Fruit fly (Drosophila melanogaster) whole organism, embryonic: Measurements from ENCODE around the gene CG15263.

ENCODE experiments used
- CG1647 ChIP-seq: fragments of 200-800 bp; sonication (Bioruptor generic); optimal IDR thresholded peaks from 3 replicates; lab custom pipeline; 2016; ENCODE audit warnings: missing biosample characterization, missing genetic modification characterization
- CG18764 ChIP-seq: fragments of 200-800 bp; sonication (Bioruptor generic); optimal IDR thresholded peaks from 3 replicates; lab custom pipeline; 2016; ENCODE audit warnings: missing biosample characterization, missing genetic modification characterization
- CG2712 ChIP-seq: fragments of 200-800 bp; optimal IDR thresholded peaks from 3 replicates; lab custom pipeline; 2019; ENCODE audit warnings: missing biosample characterization, mild to moderate bottlenecking, missing genetic modification characterization, moderate library complexity
- CG3838 ChIP-seq: fragments of 200-800 bp; sonication (Bioruptor generic); optimal IDR thresholded peaks from 3 replicates; lab custom pipeline; 2016; ENCODE audit warnings: missing biosample characterization, missing genetic modification characterization
- CG6813 ChIP-seq: fragments of 200-800 bp; sonication (Bioruptor generic); optimal IDR thresholded peaks from 2 replicates; lab custom pipeline; 2017; ENCODE audit warnings: missing biosample characterization, missing genetic modification characterization, mild to moderate bottlenecking, moderate library complexity, missing genetic modification reagents
- E2f2 ChIP-seq: fragments of 200-800 bp; sonication (Bioruptor generic); IDR thresholded peaks from 2 replicates; pipeline ENCODE4 v1.3.6; 2022; ENCODE audit warnings: missing biosample characterization, missing genetic modification characterization
- Hr78 ChIP-seq, 2 experiments: fragments of 200-800 bp in 1 of 2; fragments of >200 bp in 1 of 2; sonication (Bioruptor generic) in 1 of 2; optimal IDR thresholded peaks; 2 replicates each; lab custom pipeline; 2017 to 2019; ENCODE audit warnings: missing biosample characterization in 2 of 2, missing genetic modification characterization in 2 of 2, mild to moderate bottlenecking in 1 of 2, moderate library complexity in 1 of 2
- br ChIP-seq: fragments of >200 bp; optimal IDR thresholded peaks from 2 replicates; lab custom pipeline; 2017
- her ChIP-seq: fragments of 200-800 bp; sonication (Bioruptor generic); optimal IDR thresholded peaks from 2 replicates; lab custom pipeline; 2016; ENCODE audit warnings: missing biosample characterization, missing genetic modification characterization
- nmo ChIP-seq: fragments of 200-800 bp; sonication (Bioruptor generic); optimal IDR thresholded peaks from 2 replicates; lab custom pipeline; 2018; ENCODE audit warnings: missing biosample characterization, mild to moderate bottlenecking, missing genetic modification characterization, moderate library complexity

DNA sequence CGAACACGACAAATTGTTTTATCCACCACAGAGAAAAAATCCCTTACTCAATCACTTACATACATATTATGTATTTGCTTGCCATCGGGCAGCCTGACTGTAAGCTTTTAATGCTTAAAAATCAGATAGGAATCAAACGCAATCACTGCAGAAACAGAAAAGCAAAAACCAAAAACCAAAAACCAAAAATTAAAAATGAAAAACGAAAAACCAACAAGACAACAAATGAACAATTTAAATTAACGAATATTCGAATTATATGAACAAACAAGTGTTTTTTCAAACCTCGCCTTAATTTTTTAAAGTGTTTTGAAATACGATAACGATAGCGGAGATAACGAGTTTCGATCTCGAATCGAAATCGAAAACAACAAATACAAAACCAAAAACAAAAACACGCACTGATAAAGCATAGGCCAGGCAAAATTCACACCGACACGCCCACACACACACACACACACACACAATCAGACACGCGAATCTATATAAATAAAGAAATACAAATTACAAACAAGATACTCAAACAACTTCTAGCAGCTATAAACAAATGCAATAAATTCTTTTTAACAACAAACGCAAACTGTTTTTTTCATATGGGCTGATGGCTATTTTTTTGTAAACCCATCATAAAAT lies 30.5 kb upstream of the CG15263 start:
- TF ChIP-seq CG1647 (GFP tag; lab: Kevin White, UChicago) = peak; percentile 31
- peak; percentile 57 for TF ChIP-seq CG2712 (tag; lab: Kevin White, UChicago)
- peak; percentile 64 for TF ChIP-seq nmo (GFP tag; lab: Kevin White, UChicago)
- no peak for TF ChIP-seq Hr78 (GFP tag; optimal IDR thresholded peaks at IDR 0.05; lab: Kevin White, UChicago)
- peak; percentile 2 for TF ChIP-seq her
- no peak for TF ChIP-seq CG3838 (GFP tag; lab: Kevin White, UChicago)
- TF ChIP-seq CG18764 (GFP tag; lab: Kevin White, UChicago) = peak; percentile 13
- peak; percentile 44; the same call in 1 of the 2 replicates for TF ChIP-seq E2f2 (GFP tag; lab: Robert Waterston, UW)
- no peak for TF ChIP-seq br (lab: Kevin White, UChicago)
- no peak for TF ChIP-seq CG6813 (GFP tag; lab: Kevin White, UChicago)
